Worm (Caenorhabditis elegans) whole organism, L1 larva: ENCODE results near the gene M03F8.5.

Experiments
- C04F5.9 ChIP-seq: sonication (generic microtip); optimal IDR thresholded peaks from 2 replicates; lab custom pipeline; 2016; ENCODE audit warnings: missing genetic modification characterization, missing compliant biosample characterization
- ama-1 ChIP-seq: fragments of 150-350 bp; optimal IDR thresholded peaks from 2 replicates; lab custom pipeline; 2014
- blmp-1 ChIP-seq: fragments of 150-350 bp; optimal IDR thresholded peaks from 2 replicates; lab custom pipeline; 2014; ENCODE audit warnings: missing biosample characterization, missing genetic modification characterization
- ceh-88 ChIP-seq: fragments of 200-800 bp; sonication (Bioruptor generic); IDR thresholded peaks from 2 replicates; pipeline ENCODE4 v1.3.6; 2022; ENCODE audit warnings: missing genetic modification characterization, missing compliant biosample characterization
- efl-1 ChIP-seq, 4 experiments: fragments of 150-350 bp; optimal IDR thresholded peaks in 3 of 4; peaks in 1 of 4; 1 replicate in 1 of 4; 2 replicates in 3 of 4; lab custom pipeline; 2014; ENCODE audit warnings: missing biosample characterization in 2 of 4, missing genetic modification characterization in 2 of 4, missing genetic modification reagents in 2 of 4
- elt-2 ChIP-seq: sonication (generic microtip); optimal IDR thresholded peaks from 2 replicates; lab custom pipeline; 2016; ENCODE audit warnings: missing genetic modification characterization, mild to moderate bottlenecking, inconsistent platforms, missing compliant biosample characterization, missing genetic modification reagents
- ets-5 ChIP-seq: fragments of 200-800 bp; sonication (Bioruptor generic); IDR thresholded peaks from 2 replicates; pipeline ENCODE4 v1.3.6; 2022; ENCODE audit warnings: missing genetic modification characterization, missing compliant biosample characterization
- fkh-4 ChIP-seq: sonication (generic microtip); optimal IDR thresholded peaks from 2 replicates; lab custom pipeline; 2016; ENCODE audit warnings: missing compliant biosample characterization, missing genetic modification characterization, borderline replicate concordance
- fos-1 ChIP-seq: fragments of 150-350 bp; optimal IDR thresholded peaks from 2 replicates; lab custom pipeline; 2014; ENCODE audit warnings: missing biosample characterization, missing genetic modification characterization
- grh-1 ChIP-seq: fragments of 200-800 bp; sonication (Bioruptor generic); IDR thresholded peaks from 2 replicates; pipeline ENCODE4 v1.3.6; 2022; ENCODE audit warnings: missing genetic modification reagents, missing genetic modification characterization, missing compliant biosample characterization
- hlh-4 ChIP-seq: sonication (generic microtip); optimal IDR thresholded peaks from 2 replicates; lab custom pipeline; 2016; ENCODE audit warnings: mild to moderate bottlenecking, missing genetic modification characterization, missing compliant biosample characterization
- isw-1 ChIP-seq: fragments of 200-800 bp; sonication (Bioruptor generic); IDR thresholded peaks from 2 replicates; pipeline ENCODE4 v1.3.6; 2022; ENCODE audit warnings: missing genetic modification characterization, missing compliant biosample characterization
- lin-13 ChIP-seq: fragments of 150-350 bp; optimal IDR thresholded peaks from 2 replicates; lab custom pipeline; 2014; ENCODE audit warnings: missing biosample characterization, missing genetic modification reagents, missing genetic modification characterization
- lin-14 ChIP-seq: fragments of 200-800 bp; sonication (Bioruptor generic); optimal IDR thresholded peaks from 2 replicates; lab custom pipeline; 2018; ENCODE audit warnings: mild to moderate bottlenecking, missing genetic modification characterization, moderate library complexity, missing compliant biosample characterization
- lin-39 ChIP-seq: fragments of 150-350 bp; optimal IDR thresholded peaks from 2 replicates; lab custom pipeline; 2014; ENCODE audit warnings: missing biosample characterization, missing genetic modification reagents, missing genetic modification characterization
- mab-9 ChIP-seq: fragments of 200-800 bp; sonication (Bioruptor generic); IDR thresholded peaks from 2 replicates; pipeline ENCODE4 v1.3.6; 2022; ENCODE audit warnings: missing genetic modification reagents, missing genetic modification characterization, missing compliant biosample characterization
- nhr-11 ChIP-seq: fragments of 150-350 bp; optimal IDR thresholded peaks from 2 replicates; lab custom pipeline; 2014; ENCODE audit warnings: missing biosample characterization, missing genetic modification characterization
- nhr-20 ChIP-seq: sonication (generic microtip); optimal IDR thresholded peaks from 2 replicates; lab custom pipeline; 2016; ENCODE audit warnings: mild to moderate bottlenecking, missing genetic modification characterization, missing compliant biosample characterization
- nhr-47 ChIP-seq: sonication (generic microtip); optimal IDR thresholded peaks from 2 replicates; lab custom pipeline; 2016; ENCODE audit warnings: mild to moderate bottlenecking, missing genetic modification characterization, moderate library complexity, missing compliant biosample characterization
- nhr-71 ChIP-seq: sonication (generic microtip); optimal IDR thresholded peaks from 2 replicates; lab custom pipeline; 2016; ENCODE audit warnings: mild to moderate bottlenecking, missing genetic modification characterization, moderate library complexity, missing compliant biosample characterization
- nhr-77 ChIP-seq: fragments of 150-350 bp; optimal IDR thresholded peaks from 2 replicates; lab custom pipeline; 2014; ENCODE audit warnings: missing biosample characterization, missing genetic modification characterization
- rnt-1 ChIP-seq: sonication (generic microtip); optimal IDR thresholded peaks from 2 replicates; lab custom pipeline; 2016; ENCODE audit warnings: mild to moderate bottlenecking, missing genetic modification characterization, moderate library complexity, missing compliant biosample characterization
- tbx-2 ChIP-seq: sonication (generic microtip); optimal IDR thresholded peaks from 2 replicates; lab custom pipeline; 2016; ENCODE audit warnings: missing genetic modification characterization, missing compliant biosample characterization
- unc-86 ChIP-seq: sonication (generic microtip); optimal IDR thresholded peaks from 2 replicates; lab custom pipeline; 2016; ENCODE audit warnings: missing genetic modification characterization, missing compliant biosample characterization
- unc-98 ChIP-seq: fragments of 200-800 bp; sonication (Bioruptor generic); IDR thresholded peaks from 2 replicates; pipeline ENCODE4 v1.3.6; 2022; ENCODE audit warnings: missing genetic modification characterization, missing compliant biosample characterization
- zip-4 ChIP-seq: fragments of 200-800 bp; sonication (Bioruptor generic); optimal IDR thresholded peaks from 2 replicates; lab custom pipeline; 2018; ENCODE audit warnings: mild to moderate bottlenecking, missing genetic modification characterization, moderate library complexity, missing compliant biosample characterization
- ztf-11 ChIP-seq, 2 experiments: sonication (generic microtip); optimal IDR thresholded peaks; 2 replicates each; lab custom pipeline; 2016 to 2017; ENCODE audit warnings: missing genetic modification characterization in 2 of 2, missing biosample characterization in 1 of 2, missing compliant biosample characterization in 1 of 2

The M03F8.5 gene

ce11 chrV:5893015-5893414 is 43.6 kb downstream of the M03F8.5 start, which contains the start of gene C04E6.7:
Gene C04E6.7, plus strand, starts transcription at chrV:5893315.
- TF ChIP-seq ama-1 (lab: Kevin White, UChicago) = no peak
- no peak for TF ChIP-seq nhr-47 (tag; lab: Kevin White, UChicago)
- no peak for TF ChIP-seq fkh-4
- no peak for TF ChIP-seq lin-39 (tag; lab: Kevin White, UChicago)
- TF ChIP-seq ceh-88 = no peak
- no peak for TF ChIP-seq hlh-4 (tag; lab: Kevin White, UChicago)
- no peak for TF ChIP-seq ets-5
- no peak for TF ChIP-seq zip-4 (GFP tag; lab: Kevin White, UChicago)
- no peak for TF ChIP-seq grh-1 (GFP tag; lab: Robert Waterston, UW)
- TF ChIP-seq elt-2 (tag; lab: Kevin White, UChicago) = no peak
- TF ChIP-seq nhr-20 (tag; lab: Kevin White, UChicago) = no peak
- no peak for TF ChIP-seq nhr-77 (tag; lab: Kevin White, UChicago)
- TF ChIP-seq unc-86 (tag; lab: Kevin White, UChicago) = no peak
- no peak for TF ChIP-seq nhr-11 (tag; lab: Kevin White, UChicago)
- TF ChIP-seq, all 84 proteins: peak for 0

DNA sequence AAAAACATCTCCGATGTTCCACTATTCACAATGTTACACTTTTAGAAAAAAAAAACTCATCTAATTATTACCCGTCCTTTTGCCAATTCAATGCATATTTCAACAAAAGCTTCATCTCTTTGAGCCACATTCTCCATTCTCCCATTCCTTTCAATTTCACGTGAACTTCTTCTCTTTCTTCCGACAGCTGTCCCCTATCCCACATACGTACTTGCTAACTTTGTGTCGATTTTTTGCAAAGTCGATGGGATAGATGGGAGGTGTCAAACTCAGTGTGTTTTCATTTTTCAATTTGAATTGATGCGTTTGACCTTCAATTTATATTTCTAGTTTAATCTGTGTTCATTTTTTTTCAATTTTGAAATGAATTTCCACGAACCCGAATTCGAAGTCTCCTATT is 45.4 kb downstream of the M03F8.5 start:
- peak; percentile 67 for TF ChIP-seq lin-14 (GFP tag; lab: Kevin White, UChicago)
- no peak for TF ChIP-seq ztf-11 (tag; optimal IDR thresholded peaks at IDR 0.05; lab: Kevin White, UChicago)
- peak; percentile 6 for TF ChIP-seq rnt-1
- TF ChIP-seq, all 84 proteins: peak for 2

ce11 chrV:5888820-5889219 is 47.8 kb downstream of the M03F8.5 start:
- TF ChIP-seq tbx-2 (tag; lab: Kevin White, UChicago) (no peak), efl-1 (optimal IDR thresholded peaks at IDR 0.05; lab: Kevin White, UChicago) (no peak), efl-1 (GFP tag; optimal IDR thresholded peaks at IDR 0.05 in 1 of 2; lab: Kevin White, UChicago) (peak in 1 of 2 experiments; percentile 86), nhr-47 (tag; lab: Kevin White, UChicago) (no peak)

DNA sequence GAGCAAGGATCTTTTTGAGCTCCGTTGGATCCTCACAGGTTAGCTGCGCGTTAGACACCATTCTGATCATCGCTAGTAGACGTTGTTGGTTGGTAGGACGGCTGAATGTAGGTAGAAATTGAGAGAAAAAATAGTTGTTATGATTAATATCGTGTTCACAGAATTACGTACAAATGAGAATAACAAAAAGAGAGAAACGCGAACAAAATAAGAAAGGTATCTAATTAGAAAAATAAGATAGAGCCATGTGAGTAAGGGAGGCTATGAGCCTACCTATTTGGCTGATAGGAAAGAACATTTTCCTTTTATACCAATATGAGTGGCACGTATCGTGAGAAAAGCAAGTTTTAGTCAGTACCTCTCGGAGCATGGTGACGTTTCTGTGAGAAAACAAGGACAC is 52.9 kb downstream of the M03F8.5 start, which contains the start of gene C04E6.8:
Gene C04E6.8, minus strand, starts transcription at position 101 of the 400 bp plus-strand sequence.
- TF ChIP-seq zip-4 (GFP tag; lab: Kevin White, UChicago) (no peak), fos-1 (tag; lab: Kevin White, UChicago) (no peak), unc-98 (GFP tag; lab: Robert Waterston, UW) (no peak), isw-1 (GFP tag; lab: Robert Waterston, UW) (no peak), C04F5.9 (tag; lab: Kevin White, UChicago) (no peak), lin-13 (no peak), mab-9 (GFP tag; lab: Robert Waterston, UW) (no peak), blmp-1 (no peak), nhr-71 (no peak)
